Fruit fly (Drosophila melanogaster): ENCODE measurements around the gene Ugt36D1.

- TF ChIP-seq CG8478 (optimal IDR thresholded peaks at IDR 0.05): no peak
- TF ChIP-seq CTCF (optimal IDR thresholded peaks at IDR 0.05): no peak
Measured at dm6 chr2L:18777442-18777841, 45.9 kb upstream of the Ugt36D1 start.
